Fruit fly (Drosophila melanogaster) Kc167 (cell line): ENCODE data around the gene AdoR.

ENCODE experiments used
- h ChIP-seq: fragments of >200 bp; optimal IDR thresholded peaks from 3 replicates; lab custom pipeline; 2018; ENCODE audit warnings: missing external identifiers
- psq ChIP-seq: fragments of >200 bp; optimal IDR thresholded peaks from 2 replicates; lab custom pipeline; 2017; ENCODE audit warnings: missing external identifiers

- TF ChIP-seq h (lab: Kevin White, UChicago) (no peak), psq (no peak)
Measured at dm6 chr3R:30105808-30106207, 43.6 kb downstream of the AdoR start.
